Worm (Caenorhabditis elegans) whole organism, L1 larva: ENCODE results near the gene str-185.

Source experiments
- aly-2 ChIP-seq: fragments of 150-350 bp; optimal IDR thresholded peaks from 2 replicates; lab custom pipeline; 2014; ENCODE audit warnings: missing biosample characterization, missing genetic modification characterization
- blmp-1 ChIP-seq: fragments of 150-350 bp; optimal IDR thresholded peaks from 2 replicates; lab custom pipeline; 2014; ENCODE audit warnings: missing biosample characterization, missing genetic modification characterization
- ceh-63 ChIP-seq: fragments of 200-800 bp; sonication (Bioruptor generic); optimal IDR thresholded peaks from 2 replicates; lab custom pipeline; 2018; ENCODE audit warnings: mild to moderate bottlenecking, missing genetic modification characterization, missing compliant biosample characterization
- egl-27 ChIP-seq, 2 experiments: fragments of 150-350 bp in 1 of 2; sonication (generic microtip); optimal IDR thresholded peaks; 3 replicates each; lab custom pipeline; 2017 to 2018; ENCODE audit warnings: missing biosample characterization in 2 of 2, missing genetic modification characterization in 2 of 2, missing genetic modification reagents in 2 of 2
- elt-3 ChIP-seq, 6 experiments: fragments of 150-350 bp in 1 of 6; sonication (generic microtip); optimal IDR thresholded peaks; 2 replicates each; lab custom pipeline; 2017 to 2018; ENCODE audit warnings: missing biosample characterization in 6 of 6, missing genetic modification characterization in 6 of 6, inconsistent platforms in 1 of 6
- fos-1 ChIP-seq: fragments of 150-350 bp; optimal IDR thresholded peaks from 2 replicates; lab custom pipeline; 2014; ENCODE audit warnings: missing biosample characterization, missing genetic modification characterization
- sox-4 ChIP-seq: sonication (generic microtip); optimal IDR thresholded peaks from 2 replicates; lab custom pipeline; 2016; ENCODE audit warnings: missing genetic modification characterization, missing compliant biosample characterization
- sup-37 ChIP-seq: fragments of 200-800 bp; sonication (Bioruptor generic); optimal IDR thresholded peaks from 2 replicates; lab custom pipeline; 2018; ENCODE audit warnings: mild to moderate bottlenecking, missing genetic modification characterization, missing compliant biosample characterization
- swsn-7 ChIP-seq: sonication (generic microtip); optimal IDR thresholded peaks from 2 replicates; lab custom pipeline; 2016; ENCODE audit warnings: missing genetic modification characterization, missing compliant biosample characterization
- tbx-2 ChIP-seq: sonication (generic microtip); optimal IDR thresholded peaks from 2 replicates; lab custom pipeline; 2016; ENCODE audit warnings: missing genetic modification characterization, missing compliant biosample characterization
- unc-62 ChIP-seq: fragments of 150-350 bp; optimal IDR thresholded peaks from 2 replicates; lab custom pipeline; 2014; ENCODE audit warnings: missing biosample characterization, missing genetic modification reagents, missing genetic modification characterization
- ztf-4 ChIP-seq: fragments of 150-350 bp; optimal IDR thresholded peaks from 2 replicates; lab custom pipeline; 2014; ENCODE audit warnings: missing biosample characterization, missing genetic modification characterization

- TF ChIP-seq fos-1 (tag; lab: Kevin White, UChicago) (no peak), sox-4 (no peak), elt-3 (tag; optimal IDR thresholded peaks at IDR 0.05; lab: Kevin White, UChicago) (no peak), swsn-7 (no peak), blmp-1 (tag; lab: Kevin White, UChicago) (no peak), tbx-2 (no peak), unc-62 (no peak), ceh-63 (GFP tag; lab: Kevin White, UChicago) (no peak), aly-2 (tag; lab: Kevin White, UChicago) (no peak), ztf-4 (tag; lab: Kevin White, UChicago) (no peak), egl-27 (tag; optimal IDR thresholded peaks at IDR 0.05; lab: Kevin White, UChicago) (no peak), sup-37 (GFP tag; lab: Kevin White, UChicago) (no peak)
Measured at ce11 chrIV:4478612-4479011, 48.8 kb upstream of the str-185 start.
